Worm (Caenorhabditis elegans): ENCODE data around the gene K09F6.11.

ce11 chrII:2292027-2292426 lies 12.1 kb downstream of the K09F6.11 start, which contains the start of gene K09F6.7:
- TF ChIP-seq ama-1 (optimal IDR thresholded peaks at IDR 0.05) (no peak), ama-1 (GFP tag; optimal IDR thresholded peaks at IDR 0.05) (no peak), athp-1 (tag; optimal IDR thresholded peaks at IDR 0.05) (no peak), nhr-179 (tag; optimal IDR thresholded peaks at IDR 0.05) (no peak), tlf-1 (GFP tag; optimal IDR thresholded peaks at IDR 0.05) (no peak), ceh-79 (tag; optimal IDR thresholded peaks at IDR 0.05) (no peak), F55B11.4 (tag; optimal IDR thresholded peaks at IDR 0.05; ENCODE audit: borderline replicate concordance, insufficient read depth) (no peak), F37B4.10 (GFP tag; IDR thresholded peaks at IDR 0.05) (no peak), nhr-120 (GFP tag; IDR thresholded peaks at IDR 0.05) (no peak), nfya-2 (GFP tag; IDR thresholded peaks at IDR 0.05) (no peak), lin-40 (tag; optimal IDR thresholded peaks at IDR 0.05) (no peak), hlh-26 (GFP tag; conservative IDR thresholded peaks at IDR 0.05) (no peak), ceh-100 (GFP tag; IDR thresholded peaks at IDR 0.05) (no peak), lag-1 (GFP tag; IDR thresholded peaks at IDR 0.05) (no peak), pbrm-1 (GFP tag; IDR thresholded peaks at IDR 0.05) (no peak)
